Fruit fly (Drosophila melanogaster) whole organism, wandering third instar larva: ENCODE data around the gene Smg5.
A peak's percentile ranks its signal among the peaks of the same experiment; 100 is the strongest.

Experiments
- Abd-B ChIP-seq: fragments of >200 bp; optimal IDR thresholded peaks from 2 replicates; lab custom pipeline; 2017; ENCODE audit warnings: missing biosample characterization, missing genetic modification characterization
- CG32264 ChIP-seq: fragments of 200-800 bp; sonication (Bioruptor generic); optimal IDR thresholded peaks from 2 replicates; lab custom pipeline; 2016; ENCODE audit warnings: missing biosample characterization, missing genetic modification characterization
- CG9705 ChIP-seq: fragments of 200-800 bp; sonication (Bioruptor generic); optimal IDR thresholded peaks from 2 replicates; lab custom pipeline; 2018; ENCODE audit warnings: missing biosample characterization, mild to moderate bottlenecking, missing genetic modification characterization
- Dfd ChIP-seq: fragments of >200 bp; optimal IDR thresholded peaks from 2 replicates; lab custom pipeline; 2017; ENCODE audit warnings: missing biosample characterization, missing genetic modification characterization
- Dif ChIP-seq: fragments of 200-275, 200-300 bp; sonication (Bioruptor generic); optimal IDR thresholded peaks from 2 replicates; lab custom pipeline; 2018; ENCODE audit warnings: missing biosample characterization, missing genetic modification characterization; ENCODE audit not compliant: partially characterized antibody
- HLH106 ChIP-seq: fragments of 200-800 bp; optimal IDR thresholded peaks from 3 replicates; lab custom pipeline; 2019; ENCODE audit warnings: missing biosample characterization, mild to moderate bottlenecking, missing genetic modification characterization, moderate library complexity
- Hnf4 ChIP-seq: fragments of 200-800 bp; sonication (Bioruptor generic); optimal IDR thresholded peaks from 2 replicates; lab custom pipeline; 2016; ENCODE audit warnings: missing biosample characterization, mild to moderate bottlenecking, missing genetic modification characterization
- Hr83 ChIP-seq: fragments of 200-300 bp; sonication (Bioruptor generic); optimal IDR thresholded peaks from 2 replicates; lab custom pipeline; 2016; ENCODE audit warnings: missing biosample characterization, mild to moderate bottlenecking, missing genetic modification characterization, moderate library complexity; ENCODE audit not compliant: poor library complexity, severe bottlenecking
- Myc ChIP-seq: fragments of >200 bp; optimal IDR thresholded peaks from 2 replicates; lab custom pipeline; 2017
- N ChIP-seq: fragments of >200 bp; optimal IDR thresholded peaks from 2 replicates; lab custom pipeline; 2018; ENCODE audit warnings: missing biosample characterization, missing external identifiers, missing genetic modification characterization
- OdsH ChIP-seq: fragments of 200-800 bp; sonication (Bioruptor generic); optimal IDR thresholded peaks from 2 replicates; lab custom pipeline; 2016; ENCODE audit warnings: missing biosample characterization, mild to moderate bottlenecking, missing genetic modification characterization
- Rel ChIP-seq, 2 experiments: fragments of 200-800 bp; sonication (Bioruptor generic) in 1 of 2; optimal IDR thresholded peaks; 2 replicates in 1 of 2; 3 replicates in 1 of 2; lab custom pipeline; 2016 to 2019; ENCODE audit warnings: mild to moderate bottlenecking in 2 of 2, missing biosample characterization in 2 of 2, missing genetic modification characterization in 2 of 2, moderate library complexity in 1 of 2
- Sp1 ChIP-seq: fragments of 200-800 bp; sonication (Bioruptor generic); optimal IDR thresholded peaks from 3 replicates; lab custom pipeline; 2019; ENCODE audit warnings: missing biosample characterization, mild to moderate bottlenecking, missing genetic modification characterization, moderate library complexity
- Vsx2 ChIP-seq: fragments of 200-300, 225-300 bp; sonication (Bioruptor generic); optimal IDR thresholded peaks from 2 replicates; lab custom pipeline; 2018; ENCODE audit warnings: missing biosample characterization, missing genetic modification characterization; ENCODE audit not compliant: partially characterized antibody
- br ChIP-seq: fragments of 200-800 bp; sonication (Bioruptor generic); optimal IDR thresholded peaks from 2 replicates; lab custom pipeline; 2016; ENCODE audit warnings: missing biosample characterization, missing genetic modification characterization
- brk ChIP-seq: fragments of 200-800 bp; sonication (Bioruptor generic); optimal IDR thresholded peaks from 2 replicates; lab custom pipeline; 2016; ENCODE audit warnings: missing biosample characterization, mild to moderate bottlenecking, missing genetic modification characterization
- dmrt93B ChIP-seq: fragments of 200-800 bp; sonication (Bioruptor generic); optimal IDR thresholded peaks from 2 replicates; lab custom pipeline; 2018; ENCODE audit warnings: missing biosample characterization, mild to moderate bottlenecking, missing genetic modification characterization
- dsf ChIP-seq: sonication (Bioruptor generic); optimal IDR thresholded peaks from 2 replicates; lab custom pipeline; 2016; ENCODE audit warnings: missing biosample characterization, missing genetic modification characterization, borderline replicate concordance
- ey ChIP-seq: fragments of 200-800 bp; sonication (Bioruptor generic); optimal IDR thresholded peaks from 2 replicates; lab custom pipeline; 2016; ENCODE audit warnings: missing biosample characterization, missing genetic modification characterization
- foxo ChIP-seq, 2 experiments: fragments of 200-800 bp; sonication (Bioruptor generic); optimal IDR thresholded peaks; 2 replicates in 1 of 2; 3 replicates in 1 of 2; lab custom pipeline; 2016 to 2017; ENCODE audit warnings: missing biosample characterization in 2 of 2, missing genetic modification characterization in 2 of 2
- fru ChIP-seq: fragments of 200-800 bp; sonication (Bioruptor generic); optimal IDR thresholded peaks from 3 replicates; lab custom pipeline; 2016; ENCODE audit warnings: missing biosample characterization, mild to moderate bottlenecking, missing genetic modification characterization
- h ChIP-seq: fragments of 200-800 bp; sonication (Bioruptor generic); optimal IDR thresholded peaks from 3 replicates; lab custom pipeline; 2016; ENCODE audit warnings: missing biosample characterization, mild to moderate bottlenecking, missing genetic modification characterization
- lola ChIP-seq: fragments of >200 bp; optimal IDR thresholded peaks from 2 replicates; lab custom pipeline; 2017; ENCODE audit warnings: missing biosample characterization, missing genetic modification characterization
- psq ChIP-seq: fragments of 200-800 bp; sonication (Bioruptor generic); optimal IDR thresholded peaks from 3 replicates; lab custom pipeline; 2017; ENCODE audit warnings: missing biosample characterization, mild to moderate bottlenecking, missing genetic modification characterization, moderate library complexity
- rgr ChIP-seq: fragments of 200-800 bp; sonication (Bioruptor generic); optimal IDR thresholded peaks from 3 replicates; lab custom pipeline; 2016; ENCODE audit warnings: missing biosample characterization, mild to moderate bottlenecking, missing genetic modification characterization
- sv ChIP-seq: fragments of 200-800 bp; sonication (Bioruptor generic); optimal IDR thresholded peaks from 3 replicates; lab custom pipeline; 2016; ENCODE audit warnings: missing biosample characterization, missing genetic modification characterization
- woc ChIP-seq: sonication (Bioruptor generic); optimal IDR thresholded peaks from 2 replicates; lab custom pipeline; 2016; ENCODE audit warnings: missing biosample characterization, mild to moderate bottlenecking, missing genetic modification characterization

Smg5 gene

dm6 chr2L:13911783-13912182, 7.3 kb upstream of the Smg5 start, which contains the start of gene Acyp:
Acyp (plus strand) TSS chr2L:13912083.
- TF ChIP-seq Myc (peak; percentile 27), lola (GFP tag; lab: Kevin White, UChicago) (no peak)

dm6 chr2L:13909033-13909432, 4.6 kb upstream of the Smg5 start, which contains the start of gene Ance-2:
Ance-2 (plus strand) TSS chr2L:13909333.
- TF ChIP-seq br, result no peak
- TF ChIP-seq, all 38 proteins: peak for 0

- TF ChIP-seq psq (GFP tag; lab: Kevin White, UChicago) (no peak), Myc (no peak), HLH106 (tag; lab: Kevin White, UChicago) (no peak), Hnf4 (GFP tag; lab: Kevin White, UChicago) (no peak), woc (no peak), Abd-B (GFP tag; lab: Kevin White, UChicago) (no peak), Dfd (no peak)
Observed at dm6 chr2L:13905848-13906585, 1.6 kb upstream of the Smg5 start.

DNA sequence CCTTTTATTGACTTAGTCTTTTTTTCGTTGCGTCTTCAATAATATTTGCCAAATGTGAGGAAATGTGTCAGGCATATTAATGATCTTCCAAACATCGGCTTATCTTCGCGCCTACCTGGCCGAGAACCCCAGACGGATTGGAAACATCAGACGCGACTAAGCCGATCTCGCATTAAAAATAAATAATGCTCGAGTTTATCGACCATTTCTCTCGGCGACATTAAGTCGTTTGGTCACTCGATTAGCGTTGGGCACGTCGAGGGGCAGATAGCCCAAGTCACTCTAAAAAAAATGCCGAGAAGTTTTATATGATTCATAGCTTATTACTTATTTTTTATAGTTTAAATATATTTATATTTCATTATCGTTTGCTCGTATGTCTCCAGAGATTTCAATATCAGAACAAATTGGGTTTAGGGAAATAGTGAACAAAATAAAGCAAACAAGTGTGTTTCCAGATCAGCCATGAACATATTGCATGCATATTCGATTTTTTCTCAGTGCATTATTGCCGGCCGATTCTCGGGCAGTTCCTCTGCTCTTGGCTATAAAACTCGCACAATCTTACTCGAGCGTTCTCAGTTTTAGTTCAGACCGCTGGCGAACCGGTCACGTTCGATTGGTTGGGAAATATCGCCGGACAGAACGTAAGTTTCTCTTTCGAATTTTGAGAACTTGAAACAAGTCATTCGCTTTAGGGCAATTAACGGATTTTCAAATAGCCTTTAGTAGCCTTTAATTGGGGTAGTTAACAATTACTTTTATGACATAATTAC, 799 bp upstream of the Smg5 start, which contains the start of gene Ance:
Gene Ance (plus strand): TSS at position 574 of the 776 bp plus-strand sequence.
- TF ChIP-seq psq (GFP tag; lab: Kevin White, UChicago) (peak; percentile 37), Sp1 (GFP tag; lab: Kevin White, UChicago) (no peak), Abd-B (GFP tag; lab: Kevin White, UChicago) (no peak), ey (GFP tag; lab: Kevin White, UChicago) (peak; percentile 17), Hnf4 (GFP tag; lab: Kevin White, UChicago) (peak; percentile 22), Rel (GFP tag; optimal IDR thresholded peaks at IDR 0.05; lab: Kevin White, UChicago) (no peak), Rel (tag; optimal IDR thresholded peaks at IDR 0.05; lab: Kevin White, UChicago) (peak; percentile 12), dsf (GFP tag; lab: Kevin White, UChicago) (no peak), Hr83 (GFP tag; lab: Kevin White, UChicago) (peak; percentile 53), CG32264 (GFP tag; lab: Kevin White, UChicago) (no peak), rgr (GFP tag; lab: Kevin White, UChicago) (peak; percentile 55), woc (peak; percentile 17), Vsx2 (GFP tag; lab: Kevin White, UChicago) (peak; percentile 27), CG9705 (GFP tag; lab: Kevin White, UChicago) (peak; percentile 8), HLH106 (tag; lab: Kevin White, UChicago) (peak; percentile 71), sv (GFP tag; lab: Kevin White, UChicago) (peak; percentile 20), fru (GFP tag; lab: Kevin White, UChicago) (peak; percentile 76), N (GFP tag; lab: Kevin White, UChicago) (no peak), lola (GFP tag; lab: Kevin White, UChicago) (no peak), dmrt93B (no peak), OdsH (GFP tag; lab: Kevin White, UChicago) (peak; percentile 39), br (peak; percentile 55), Dif (GFP tag; lab: Kevin White, UChicago) (peak; percentile 25), brk (GFP tag; lab: Kevin White, UChicago) (no peak), h (GFP tag; lab: Kevin White, UChicago) (peak; percentile 57), foxo (GFP tag; optimal IDR thresholded peaks at IDR 0.05; lab: Kevin White, UChicago) (peak in 1 of 2 experiments; percentile 68)

dm6 chr2L:13903796-13904330, 598 bp downstream of the Smg5 start:
- TF ChIP-seq Dfd (no peak), CG9705 (GFP tag; lab: Kevin White, UChicago) (peak; percentile 3), Hr83 (GFP tag; lab: Kevin White, UChicago) (peak; percentile 86)
- TF ChIP-seq, all 38 proteins: peak for 2
